Fruit fly (Drosophila melanogaster): ENCODE data around the gene Pdp1.

DNA sequence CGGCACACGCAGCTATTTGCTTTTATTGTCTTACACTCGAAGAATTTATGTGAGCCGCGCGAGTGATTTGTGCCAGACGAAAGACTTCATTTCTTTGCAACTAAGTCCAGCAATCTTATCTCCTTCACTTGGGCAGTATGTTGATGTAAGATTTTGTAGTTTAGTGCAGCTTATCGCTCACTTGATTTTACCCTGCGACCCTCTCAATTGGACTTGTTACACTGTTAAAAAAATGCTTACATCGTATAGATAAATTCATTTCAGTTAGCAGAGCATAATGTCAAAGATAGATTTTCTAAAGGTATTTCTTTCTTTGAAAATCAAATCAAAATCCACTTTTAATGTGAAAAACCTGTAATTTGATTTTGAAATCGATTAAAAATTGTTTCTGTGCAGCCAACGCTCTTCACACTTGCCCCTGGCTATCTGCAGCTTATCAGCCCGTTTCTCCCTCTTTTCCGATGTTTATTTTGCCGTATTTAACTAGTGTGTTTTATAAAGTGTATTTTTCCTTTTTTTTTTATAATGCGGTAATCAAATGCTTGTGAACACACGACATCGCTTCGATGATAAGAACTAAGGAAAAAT, 16.3 kb downstream of the Pdp1 start:
- TF ChIP-seq CG8478 (optimal IDR thresholded peaks at IDR 0.05), result no peak
- no peak for TF ChIP-seq CTCF (optimal IDR thresholded peaks at IDR 0.05)
